Worm (Caenorhabditis elegans) whole organism, L3 larva: ENCODE data around the gene srbc-12.

ENCODE experiments used
- daf-12 ChIP-seq: fragments of 150-350 bp; optimal IDR thresholded peaks from 2 replicates; lab custom pipeline; 2014; ENCODE audit warnings: missing biosample characterization, missing genetic modification reagents, missing genetic modification characterization
- egl-27 ChIP-seq: sonication (generic microtip); optimal IDR thresholded peaks from 4 replicates; lab custom pipeline; 2017; ENCODE audit warnings: missing biosample characterization, missing genetic modification reagents, missing genetic modification characterization
- egl-5 ChIP-seq: fragments of 150-350 bp; optimal IDR thresholded peaks from 2 replicates; lab custom pipeline; 2017; ENCODE audit warnings: missing biosample characterization, missing genetic modification reagents, missing genetic modification characterization, inconsistent platforms
- elt-2 ChIP-seq: sonication (generic microtip); optimal IDR thresholded peaks from 2 replicates; lab custom pipeline; 2016; ENCODE audit warnings: missing genetic modification reagents, mild to moderate bottlenecking, missing genetic modification characterization, missing compliant biosample characterization
- elt-3 ChIP-seq, 3 experiments: fragments of 150-350 bp in 1 of 3; sonication (generic microtip) in 2 of 3; optimal IDR thresholded peaks; 2 replicates in 2 of 3; 4 replicates in 1 of 3; lab custom pipeline; 2014 to 2017; ENCODE audit warnings: missing biosample characterization in 3 of 3, missing genetic modification characterization in 3 of 3
- fkh-10 ChIP-seq: sonication (generic microtip); optimal IDR thresholded peaks from 2 replicates; lab custom pipeline; 2017; ENCODE audit warnings: missing biosample characterization, missing genetic modification reagents, missing genetic modification characterization
- fos-1 ChIP-seq: fragments of 150-350 bp; optimal IDR thresholded peaks from 2 replicates; lab custom pipeline; 2014; ENCODE audit warnings: missing biosample characterization, missing genetic modification characterization
- nhr-23 ChIP-seq: fragments of 150-350 bp; optimal IDR thresholded peaks from 2 replicates; lab custom pipeline; 2014; ENCODE audit warnings: missing biosample characterization, missing genetic modification reagents, missing genetic modification characterization
- nhr-28 ChIP-seq: fragments of 150-350 bp; optimal IDR thresholded peaks from 2 replicates; lab custom pipeline; 2014; ENCODE audit warnings: missing biosample characterization, missing genetic modification characterization
- skn-1 ChIP-seq: fragments of 150-350 bp; optimal IDR thresholded peaks from 2 replicates; lab custom pipeline; 2014; ENCODE audit warnings: missing biosample characterization, missing genetic modification characterization
- unc-39 ChIP-seq: sonication (generic microtip); optimal IDR thresholded peaks from 4 replicates; lab custom pipeline; 2017; ENCODE audit warnings: missing biosample characterization, missing genetic modification characterization
- unc-62 ChIP-seq: fragments of 150-350 bp; sonication (generic microtip); optimal IDR thresholded peaks from 4 replicates; lab custom pipeline; 2014; ENCODE audit warnings: missing biosample characterization, missing genetic modification reagents, missing genetic modification characterization

ce11 chrV:804485-804884 is 45.1 kb upstream of the srbc-12 start, which contains the start of gene nhr-270:
- no peak for TF ChIP-seq unc-39 (tag; lab: Kevin White, UChicago)
- peak; percentile 2 for TF ChIP-seq nhr-23 (tag; lab: Kevin White, UChicago)
- no peak for TF ChIP-seq elt-3 (tag; optimal IDR thresholded peaks at IDR 0.05; lab: Kevin White, UChicago)
- TF ChIP-seq elt-2 (tag; lab: Kevin White, UChicago) = no peak
- TF ChIP-seq fkh-10 (GFP tag; lab: Kevin White, UChicago) = no peak
- no peak for TF ChIP-seq unc-62
- no peak for TF ChIP-seq nhr-28 (tag; lab: Kevin White, UChicago)
- TF ChIP-seq egl-27 (tag; lab: Kevin White, UChicago) = no peak
- no peak for TF ChIP-seq fos-1
- no peak for TF ChIP-seq skn-1 (tag; lab: Kevin White, UChicago)
- TF ChIP-seq egl-5 (tag; lab: Kevin White, UChicago) = no peak
- no peak for TF ChIP-seq daf-12 (tag; lab: Kevin White, UChicago)
